Fruit fly (Drosophila melanogaster) whole organism, pupa: ENCODE measurements around the gene Ndc80.
A peak's percentile ranks its signal among the peaks of the same experiment; 100 is the strongest.

Experiments
- CG14655 ChIP-seq: fragments of 200-800 bp; sonication (Bioruptor generic); optimal IDR thresholded peaks from 3 replicates; lab custom pipeline; 2017; ENCODE audit warnings: mild to moderate bottlenecking, missing biosample characterization, missing genetic modification reagents, missing genetic modification characterization
- CG17806 ChIP-seq: fragments of 200-800 bp; sonication (Bioruptor generic); optimal IDR thresholded peaks from 2 replicates; lab custom pipeline; 2018; ENCODE audit warnings: missing biosample characterization, mild to moderate bottlenecking, missing genetic modification characterization, moderate library complexity
- CG32121 ChIP-seq: fragments of 200-800 bp; sonication (Bioruptor generic); IDR thresholded peaks from 2 replicates; pipeline ENCODE4 v1.3.6; 2022; ENCODE audit warnings: missing biosample characterization, missing genetic modification characterization
- CG34367 ChIP-seq: fragments of 200-800 bp; sonication (Bioruptor generic); optimal IDR thresholded peaks from 2 replicates; lab custom pipeline; 2018; ENCODE audit warnings: missing biosample characterization, mild to moderate bottlenecking, missing genetic modification characterization
- CG4496 ChIP-seq: fragments of 200-800 bp; sonication (Bioruptor generic); IDR thresholded peaks from 3 replicates; pipeline ENCODE4 v1.3.6; 2022; ENCODE audit warnings: missing biosample characterization, missing genetic modification characterization
- CG9948 ChIP-seq: fragments of 200-800 bp; sonication (Bioruptor generic); optimal IDR thresholded peaks from 2 replicates; lab custom pipeline; 2018; ENCODE audit warnings: missing biosample characterization, mild to moderate bottlenecking, missing genetic modification characterization, moderate library complexity
- D1 ChIP-seq: fragments of 200-800 bp; sonication (Bioruptor generic); optimal IDR thresholded peaks from 2 replicates; lab custom pipeline; 2018; ENCODE audit warnings: missing biosample characterization, mild to moderate bottlenecking, missing genetic modification characterization, moderate library complexity
- EcR ChIP-seq: fragments of 200-800 bp; sonication (Bioruptor generic); optimal IDR thresholded peaks from 3 replicates; lab custom pipeline; 2019; ENCODE audit warnings: missing biosample characterization, missing genetic modification characterization, mild to moderate bottlenecking, moderate library complexity, missing genetic modification reagents
- Ets98B ChIP-seq: fragments of 200-800 bp; sonication (Bioruptor generic); IDR thresholded peaks from 2 replicates; pipeline ENCODE4 v1.3.6; 2022; ENCODE audit warnings: missing biosample characterization, missing genetic modification characterization
- Pif1B ChIP-seq: fragments of 200-800 bp; sonication (Bioruptor generic); optimal IDR thresholded peaks from 3 replicates; lab custom pipeline; 2016; ENCODE audit warnings: missing biosample characterization, missing genetic modification characterization
- Snoo ChIP-seq: fragments of 200-800 bp; sonication (Bioruptor generic); optimal IDR thresholded peaks from 3 replicates; lab custom pipeline; 2017; ENCODE audit warnings: missing biosample characterization, mild to moderate bottlenecking, missing genetic modification characterization, inconsistent platforms
- fd96Ca ChIP-seq: fragments of 200-800 bp; sonication (Bioruptor generic); IDR thresholded peaks from 3 replicates; pipeline ENCODE4 v1.3.6; 2022; ENCODE audit warnings: missing biosample characterization, missing genetic modification characterization
- gl ChIP-seq: fragments of 200-800 bp; sonication (Bioruptor generic); optimal IDR thresholded peaks from 2 replicates; lab custom pipeline; 2018; ENCODE audit warnings: missing biosample characterization, mild to moderate bottlenecking, missing genetic modification characterization
- rn ChIP-seq: fragments of 200-800 bp; sonication (Bioruptor generic); IDR thresholded peaks from 2 replicates; pipeline ENCODE4 v1.3.6; 2022; ENCODE audit warnings: missing biosample characterization, missing genetic modification characterization

DNA sequence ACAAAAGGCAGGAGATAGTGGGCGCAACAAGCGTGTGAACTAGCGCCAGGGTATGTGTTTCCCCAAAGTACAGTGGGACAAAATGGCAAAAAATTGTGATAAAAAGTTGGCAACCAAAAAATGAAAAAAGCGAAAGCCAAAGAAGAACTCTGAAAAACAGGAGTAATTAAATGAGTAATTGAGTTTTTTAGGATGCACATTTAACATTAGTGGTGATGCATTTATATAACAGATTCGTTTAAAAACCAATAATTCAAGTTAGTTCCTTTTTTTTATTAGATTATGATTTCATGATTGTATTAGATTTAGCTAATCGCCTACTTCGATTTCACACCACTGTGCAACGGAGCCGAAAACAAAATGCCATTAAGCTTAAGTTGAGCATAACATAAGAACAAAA, 39.5 kb downstream of the Ndc80 start:
- peak; percentile 24 for TF ChIP-seq Snoo (tag; lab: Kevin White, UChicago)
- TF ChIP-seq CG32121 (GFP tag; lab: Robert Waterston, UW) = peak; percentile 22; the same call in 1 of the 2 replicates
- no peak for TF ChIP-seq gl (tag; lab: Kevin White, UChicago)
- TF ChIP-seq CG14655 = peak; percentile 73
- TF ChIP-seq EcR (GFP tag; lab: Kevin White, UChicago) = no peak
- TF ChIP-seq CG9948 = peak; percentile 40
- no peak for TF ChIP-seq rn (GFP tag; lab: Robert Waterston, UW)
- TF ChIP-seq Ets98B (GFP tag; lab: Robert Waterston, UW) = peak; percentile 14; the same call in 1 of the 2 replicates
- peak; percentile 45 for TF ChIP-seq Pif1B (GFP tag; lab: Kevin White, UChicago)
- 0 out of 3 replicates have a peak, but pooled peaks have one; percentile 23 for TF ChIP-seq CG4496 (GFP tag; lab: Robert Waterston, UW)
- no peak for TF ChIP-seq D1 (tag; lab: Kevin White, UChicago)
- peak; percentile 27 for TF ChIP-seq CG17806
- TF ChIP-seq CG34367 (tag; lab: Kevin White, UChicago) = no peak
- TF ChIP-seq fd96Ca (GFP tag; lab: Robert Waterston, UW) = no peak
